Worm (Caenorhabditis elegans): ENCODE data around the gene C34C12.12.

Gene C34C12.12

ce11 chrIII:3425438-3425837 lies 27.6 kb upstream of the C34C12.12 start, which contains the start of gene metl-18:
TSS of gene metl-18 (plus strand) at chrIII:3425738.
- TF ChIP-seq efl-1 (optimal IDR thresholded peaks at IDR 0.05) = no peak
- TF ChIP-seq efl-1 (GFP tag; optimal IDR thresholded peaks at IDR 0.05 in 1 of 2) = peak in 1 of 2 experiments; percentile 34
- no peak for TF ChIP-seq tlp-1 (tag; optimal IDR thresholded peaks at IDR 0.05)
- no peak for TF ChIP-seq lin-14 (GFP tag; optimal IDR thresholded peaks at IDR 0.05)

- TF ChIP-seq irx-1 (tag; optimal IDR thresholded peaks at IDR 0.05) (no peak), elt-2 (tag; optimal IDR thresholded peaks at IDR 0.05) (no peak), pqm-1 (tag; optimal IDR thresholded peaks at IDR 0.05) (no peak), nhr-20 (tag; optimal IDR thresholded peaks at IDR 0.05) (no peak)
Measured at ce11 chrIII:3426741-3427140, 26.3 kb upstream of the C34C12.12 start.

ce11 chrIII:3428574-3428973 lies 24.4 kb upstream of the C34C12.12 start:
- TF ChIP-seq ceh-90 (tag; optimal IDR thresholded peaks at IDR 0.05) (no peak), nhr-85 (tag) (no peak), grh-1 (GFP tag; IDR thresholded peaks at IDR 0.05) (no peak), C34B4.2 (tag; optimal IDR thresholded peaks at IDR 0.05) (no peak), irx-1 (tag; optimal IDR thresholded peaks at IDR 0.05) (no peak), pqm-1 (tag; optimal IDR thresholded peaks at IDR 0.05) (no peak), ces-1 (GFP tag; optimal IDR thresholded peaks at IDR 0.05) (no peak), lin-15B (tag; optimal IDR thresholded peaks at IDR 0.05) (no peak), C16A3.4 (tag; optimal IDR thresholded peaks at IDR 0.05) (no peak), ets-5 (GFP tag; IDR thresholded peaks at IDR 0.05) (no peak), unc-62 (GFP tag; optimal IDR thresholded peaks at IDR 0.05) (no peak), efl-1 (optimal IDR thresholded peaks at IDR 0.05) (no peak), efl-1 (GFP tag; optimal IDR thresholded peaks at IDR 0.05 in 1 of 2) (no peak), mdl-1 (tag; optimal IDR thresholded peaks at IDR 0.05) (no peak), tlp-1 (tag; optimal IDR thresholded peaks at IDR 0.05) (no peak), nhr-11 (tag; optimal IDR thresholded peaks at IDR 0.05) (no peak), hlh-17 (GFP tag; optimal IDR thresholded peaks at IDR 0.05; ENCODE audit: borderline replicate concordance) (no peak), zip-4 (GFP tag; optimal IDR thresholded peaks at IDR 0.05) (no peak), hpl-2 (GFP tag; optimal IDR thresholded peaks at IDR 0.05) (no peak), snu-23 (GFP tag; optimal IDR thresholded peaks at IDR 0.05) (no peak)

- TF ChIP-seq egl-13 (tag; optimal IDR thresholded peaks at IDR 0.05) = no peak
- no peak for TF ChIP-seq nhr-84 (tag; optimal IDR thresholded peaks at IDR 0.05)
- no peak for TF ChIP-seq F16B12.6 (tag; optimal IDR thresholded peaks at IDR 0.05)
- no peak for TF ChIP-seq fkh-10 (GFP tag; optimal IDR thresholded peaks at IDR 0.05)
- no peak for TF ChIP-seq C34B4.2 (tag; optimal IDR thresholded peaks at IDR 0.05)
- no peak for TF ChIP-seq aha-1 (tag; optimal IDR thresholded peaks at IDR 0.05)
- no peak for TF ChIP-seq lsy-2 (tag; optimal IDR thresholded peaks at IDR 0.05)
- no peak for TF ChIP-seq unc-130 (tag; optimal IDR thresholded peaks at IDR 0.05)
- no peak for TF ChIP-seq elt-3 (tag; optimal IDR thresholded peaks at IDR 0.05)
- no peak for TF ChIP-seq jun-1 (tag; optimal IDR thresholded peaks at IDR 0.05)
- no peak for TF ChIP-seq mef-2 (tag; optimal IDR thresholded peaks at IDR 0.05)
- no peak for TF ChIP-seq nhr-11 (tag; optimal IDR thresholded peaks at IDR 0.05)
- TF ChIP-seq nhr-76 (tag; optimal IDR thresholded peaks at IDR 0.05) = no peak
- TF ChIP-seq sptf-1 (tag; optimal IDR thresholded peaks at IDR 0.05) = no peak
- no peak for TF ChIP-seq unc-86 (tag; optimal IDR thresholded peaks at IDR 0.05)
- TF ChIP-seq hpl-2 (GFP tag; optimal IDR thresholded peaks at IDR 0.05) = no peak
- no peak for TF ChIP-seq mab-9 (GFP tag; IDR thresholded peaks at IDR 0.05)
- TF ChIP-seq tlp-1 (tag; optimal IDR thresholded peaks at IDR 0.05) = no peak
Measured at ce11 chrIII:3429761-3430160, 23.2 kb upstream of the C34C12.12 start.

- TF ChIP-seq ztf-11 (tag; optimal IDR thresholded peaks at IDR 0.05) (no peak), elt-3 (tag; optimal IDR thresholded peaks at IDR 0.05) (no peak), mef-2 (tag; optimal IDR thresholded peaks at IDR 0.05) (no peak)
Measured at ce11 chrIII:3430667-3431066, 22.3 kb upstream of the C34C12.12 start.
